Worm (Caenorhabditis elegans) whole organism, young adult: Measurements from ENCODE around the gene str-74.

ENCODE experiments used
- ZK185.1 ChIP-seq: sonication (generic microtip); optimal IDR thresholded peaks from 2 replicates; lab custom pipeline; 2016; ENCODE audit warnings: mild to moderate bottlenecking, missing genetic modification characterization, missing compliant biosample characterization; ENCODE audit not compliant: poor library complexity, severe bottlenecking
- bed-1 ChIP-seq: fragments of 200-800 bp; sonication (Bioruptor generic); IDR thresholded peaks from 2 replicates; pipeline ENCODE4 v1.3.6; 2022; ENCODE audit warnings: missing genetic modification reagents, missing genetic modification characterization, missing compliant biosample characterization
- efl-1 ChIP-seq: fragments of 150-350 bp; optimal IDR thresholded peaks from 2 replicates; lab custom pipeline; 2014; ENCODE audit warnings: missing biosample characterization, missing genetic modification reagents, missing genetic modification characterization
- ets-4 ChIP-seq: fragments of 200-800 bp; sonication (Bioruptor generic); optimal IDR thresholded peaks from 2 replicates; lab custom pipeline; 2018; ENCODE audit warnings: mild to moderate bottlenecking, missing genetic modification characterization, missing compliant biosample characterization
- madf-10 ChIP-seq: sonication (generic microtip); optimal IDR thresholded peaks from 2 replicates; lab custom pipeline; 2016; ENCODE audit warnings: mild to moderate bottlenecking, missing genetic modification characterization, missing compliant biosample characterization
- nfya-1 ChIP-seq: sonication (generic microtip); optimal IDR thresholded peaks from 2 replicates; lab custom pipeline; 2017; ENCODE audit warnings: antibody characterized with exemption, missing compliant biosample characterization, missing genetic modification characterization, borderline replicate concordance; ENCODE audit not compliant: insufficient read depth
- pha-4 ChIP-seq: fragments of 150-350 bp; sonication (generic microtip); optimal IDR thresholded peaks from 2 replicates; lab custom pipeline; 2014; ENCODE audit warnings: missing biosample characterization, missing genetic modification reagents, missing genetic modification characterization
- somi-1 ChIP-seq: fragments of 200-800 bp; sonication (Bioruptor generic); optimal IDR thresholded peaks from 2 replicates; lab custom pipeline; 2018; ENCODE audit warnings: mild to moderate bottlenecking, missing genetic modification characterization, missing compliant biosample characterization
- unc-130 ChIP-seq: sonication (generic microtip); optimal IDR thresholded peaks from 2 replicates; lab custom pipeline; 2016; ENCODE audit warnings: missing genetic modification reagents, missing genetic modification characterization, missing compliant biosample characterization
- unc-62 ChIP-seq: fragments of 150-350 bp; optimal IDR thresholded peaks from 2 replicates; lab custom pipeline; 2014; ENCODE audit warnings: missing biosample characterization, missing genetic modification reagents, missing genetic modification characterization

- TF ChIP-seq unc-62: no peak
- no peak for TF ChIP-seq pha-4
- no peak for TF ChIP-seq nfya-1 (tag; lab: Kevin White, UChicago)
- no peak for TF ChIP-seq ets-4 (GFP tag; lab: Kevin White, UChicago)
- no peak for TF ChIP-seq efl-1 (GFP tag; lab: Kevin White, UChicago)
- TF ChIP-seq somi-1 (GFP tag; lab: Kevin White, UChicago): no peak
- no peak for TF ChIP-seq ZK185.1
- no peak for TF ChIP-seq madf-10
- no peak for TF ChIP-seq bed-1 (GFP tag; lab: Robert Waterston, UW)
- no peak for TF ChIP-seq unc-130 (GFP tag; lab: Kevin White, UChicago)
Observed at ce11 chrX:10225845-10226244, 15.0 kb downstream of the str-74 start.
